Worm (Caenorhabditis elegans) whole organism, L4/young adult: ENCODE measurements around the gene C54C6.7.
A peak's percentile ranks its signal among the peaks of the same experiment; 100 is the strongest.

ENCODE experiments used
- W03F9.2 ChIP-seq: fragments of 150-350 bp; optimal IDR thresholded peaks from 2 replicates; lab custom pipeline; 2014; ENCODE audit warnings: missing biosample characterization, missing genetic modification characterization
- dao-5 ChIP-seq: sonication (generic microtip); optimal IDR thresholded peaks from 2 replicates; lab custom pipeline; 2016; ENCODE audit warnings: missing genotype, missing genetic modification characterization, moderate library complexity, missing compliant biosample characterization
- him-1 ChIP-seq: sonication (generic microtip); optimal IDR thresholded peaks from 2 replicates; lab custom pipeline; 2016; ENCODE audit warnings: missing genotype, missing genetic modification reagents, missing genetic modification characterization, missing compliant biosample characterization

DNA sequence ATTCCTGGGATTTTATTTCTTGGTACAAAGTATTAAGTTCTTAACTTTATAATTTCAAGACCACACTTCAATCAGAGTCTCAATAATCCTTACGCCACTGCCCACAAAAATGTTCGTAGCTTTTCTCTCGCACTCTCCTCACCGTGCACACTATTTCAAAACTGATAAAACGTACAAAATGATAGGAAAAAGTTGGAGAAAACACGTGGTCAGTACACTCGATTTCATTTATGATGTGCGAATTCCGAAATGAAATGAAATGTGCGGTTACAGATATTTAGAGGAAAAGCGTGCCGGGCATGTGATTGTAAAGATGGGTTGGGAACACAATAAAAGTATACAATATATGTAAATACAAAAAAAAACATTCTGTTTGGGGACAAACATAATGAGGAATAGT, 25.8 kb downstream of the C54C6.7 start:
- TF ChIP-seq him-1 (tag; lab: Kevin White, UChicago) (no peak), dao-5 (tag; lab: Kevin White, UChicago) (no peak), W03F9.2 (tag; lab: Kevin White, UChicago) (peak; percentile 11)
